Worm (Caenorhabditis elegans): Measurements from ENCODE around the gene pgp-4.

ce11 chrX:11346155-11346554, 11.5 kb upstream of the pgp-4 start, which contains the start of gene oct-2:
- TF ChIP-seq ceh-14 (tag; optimal IDR thresholded peaks at IDR 0.05) (no peak), ama-1 (optimal IDR thresholded peaks at IDR 0.05) (no peak), tbx-2 (tag; optimal IDR thresholded peaks at IDR 0.05) (no peak), C38D4.7 (GFP tag; optimal IDR thresholded peaks at IDR 0.05) (no peak)
